Fruit fly (Drosophila melanogaster): ENCODE measurements around the gene RasGAP1.

RasGAP1 gene

DNA sequence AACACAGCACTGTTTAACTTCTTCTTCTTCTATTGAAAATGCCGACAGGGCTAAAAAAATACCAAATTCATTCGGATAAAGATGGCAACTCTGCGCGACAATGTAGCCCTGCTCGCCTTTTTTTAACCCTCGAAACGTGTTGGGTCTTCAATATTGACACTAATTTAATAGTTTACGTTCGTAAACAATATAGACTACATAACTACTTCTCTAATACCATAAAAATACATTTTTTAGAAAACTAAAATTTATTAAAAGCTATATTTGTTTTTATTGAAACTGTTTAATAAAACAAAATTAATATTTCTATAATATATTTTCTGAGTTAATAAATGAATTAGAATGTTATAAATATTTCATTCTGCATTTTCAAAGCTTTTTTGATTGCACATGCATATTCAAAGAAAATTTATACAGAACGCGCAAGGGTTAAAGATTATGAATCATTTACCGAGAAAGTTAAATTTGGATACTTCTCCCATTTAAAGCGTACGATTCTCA is 33.6 kb upstream of the RasGAP1 start, which contains the start of the genes Taf2 and CalpB (continued):
- no peak for TF ChIP-seq CG14965 (GFP tag; optimal IDR thresholded peaks at IDR 0.05; ENCODE audit: borderline replicate concordance)
- peak; percentile 54 for TF ChIP-seq B-H1 (GFP tag; IDR thresholded peaks at IDR 0.05)
- peak; percentile 95 for TF ChIP-seq nmo (GFP tag; optimal IDR thresholded peaks at IDR 0.05)
- peak; percentile 85 for TF ChIP-seq ind (GFP tag; optimal IDR thresholded peaks at IDR 0.05)
- no peak for TF ChIP-seq jing (GFP tag; optimal IDR thresholded peaks at IDR 0.05)
- TF ChIP-seq CG3847 (GFP tag; IDR thresholded peaks at IDR 0.05), result peak; percentile 85
- peak; percentile 79 for TF ChIP-seq Six4 (GFP tag; optimal IDR thresholded peaks at IDR 0.05)
- peak in 1 of 2 experiments; percentile 34 for TF ChIP-seq chif (GFP tag; optimal IDR thresholded peaks at IDR 0.05)

- TF ChIP-seq Dip3 (GFP tag; optimal IDR thresholded peaks at IDR 0.05) (no peak), CG3726 (GFP tag; IDR thresholded peaks at IDR 0.05) (0 out of 3 replicates have a peak, but pooled peaks have one; percentile 23)
Measured at dm6 chr3L:9878685-9879084, 23.6 kb upstream of the RasGAP1 start, which contains the start of gene CG34382. CG34382 (plus strand) TSS chr3L:9878985.

DNA sequence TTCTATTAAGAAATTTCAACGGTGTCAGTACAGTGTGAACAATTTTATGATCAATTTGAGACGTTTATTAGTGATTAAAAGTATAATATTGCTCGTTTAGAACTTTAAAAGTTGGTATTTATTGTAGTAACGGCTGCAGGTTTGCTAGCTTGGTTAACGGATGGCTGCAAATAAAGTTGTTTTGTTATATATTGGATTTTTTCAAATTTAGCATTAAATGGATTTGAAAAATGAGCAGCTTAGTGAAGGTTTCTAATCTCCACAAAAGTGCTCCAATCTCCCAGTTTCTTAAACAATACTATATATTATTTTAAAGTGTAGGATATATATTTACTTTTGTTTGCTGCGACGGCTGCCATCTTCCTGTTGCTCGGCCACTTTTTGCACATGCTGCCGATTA is 16.9 kb upstream of the RasGAP1 start:
- TF ChIP-seq ranshi (GFP tag; IDR thresholded peaks at IDR 0.05) (no peak), Drgx (GFP tag; IDR thresholded peaks at IDR 0.05) (peak; percentile 49; the same call in 1 of the 2 replicates), CG7271 (tag; optimal IDR thresholded peaks at IDR 0.05) (no peak), dmrt11E (tag; optimal IDR thresholded peaks at IDR 0.05) (no peak)

dm6 chr3L:9865053-9865442 is 10.0 kb upstream of the RasGAP1 start:
- TF ChIP-seq CG33213 (GFP tag; optimal IDR thresholded peaks at IDR 0.05) (no peak), danr (GFP tag; IDR thresholded peaks at IDR 0.05) (no peak), ftz-f1 (GFP tag; optimal IDR thresholded peaks at IDR 0.05) (no peak), dati (GFP tag; IDR thresholded peaks at IDR 0.05) (no peak), CG4854 (GFP tag; optimal IDR thresholded peaks at IDR 0.05) (no peak), CG4360 (GFP tag; IDR thresholded peaks at IDR 0.05) (peak; percentile 91), CG31441 (GFP tag; IDR thresholded peaks at IDR 0.05) (no peak)

DNA sequence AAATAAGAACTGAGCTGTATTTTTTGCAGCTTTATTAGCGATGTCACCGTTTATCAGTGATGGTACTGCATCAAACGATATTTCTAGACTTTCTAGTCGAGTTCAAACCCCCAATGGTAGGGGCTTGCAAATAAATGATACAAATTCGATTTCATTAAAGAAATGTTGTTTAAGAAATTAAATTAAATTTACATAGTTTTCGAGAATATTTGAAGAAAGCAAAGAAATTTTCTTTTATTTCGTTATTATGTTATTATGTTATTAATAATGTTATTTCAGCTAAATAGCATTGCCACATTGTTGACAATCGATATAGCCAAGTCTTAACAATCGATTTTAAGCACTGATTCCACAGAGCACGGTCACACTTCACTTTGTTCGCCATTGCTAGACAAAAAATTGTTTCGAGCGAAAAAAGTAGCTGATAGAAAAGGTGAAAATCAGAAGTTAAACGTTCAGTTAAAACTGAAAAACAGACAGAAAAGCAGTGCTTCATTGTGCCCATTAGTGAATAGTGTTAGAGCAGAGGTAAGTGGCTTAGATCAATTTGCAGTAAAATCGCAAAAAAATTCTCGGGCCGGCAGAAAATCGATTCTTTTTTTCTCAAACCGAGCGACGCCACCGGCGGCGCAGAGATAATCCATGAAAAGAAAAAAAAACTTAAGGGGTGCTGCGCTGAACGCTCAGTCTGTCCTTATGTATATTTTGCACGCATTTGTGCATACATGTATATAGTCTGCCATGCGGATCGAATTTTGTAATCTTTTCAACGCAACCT is 9.4 kb upstream of the RasGAP1 start, which contains the start of the genes iPLA2-VIA and Ciz1:
Gene iPLA2-VIA (minus strand): TSS at position 75 of the 778 bp plus-strand sequence.
Gene Ciz1 (plus strand): TSS at position 365 of the 778 bp plus-strand sequence.
- no peak for TF ChIP-seq D19A (tag; optimal IDR thresholded peaks at IDR 0.05)
- no peak for TF ChIP-seq D (optimal IDR thresholded peaks at IDR 0.05)
- no peak for TF ChIP-seq D (GFP tag; optimal IDR thresholded peaks at IDR 0.05)
- TF ChIP-seq vnd (GFP tag; IDR thresholded peaks at IDR 0.05; ENCODE audit: partially characterized antibody), result peak; percentile 74
- peak; percentile 28 for TF ChIP-seq bab2 (GFP tag; optimal IDR thresholded peaks at IDR 0.05)
- TF ChIP-seq Mad (GFP tag; optimal IDR thresholded peaks at IDR 0.05), result no peak
- TF ChIP-seq lola (GFP tag; optimal IDR thresholded peaks at IDR 0.05), result peak in 1 of 3 experiments; percentile 12
- TF ChIP-seq gcm (GFP tag; optimal IDR thresholded peaks at IDR 0.05), result no peak
- TF ChIP-seq hbn (GFP tag; IDR thresholded peaks at IDR 0.05; ENCODE audit: partially characterized antibody), result peak; percentile 50; the same call in 1 of the 2 replicates
- no peak for TF ChIP-seq CG14050 (GFP tag; IDR thresholded peaks at IDR 0.05)
- TF ChIP-seq mam (GFP tag; optimal IDR thresholded peaks at IDR 0.05), result peak; percentile 39
- peak; percentile 23 to 34 for TF ChIP-seq tll (GFP tag; optimal IDR thresholded peaks at IDR 0.05)
- no peak for TF ChIP-seq CG13296 (GFP tag; optimal IDR thresholded peaks at IDR 0.05)
- peak in 1 of 2 experiments; percentile 39 for TF ChIP-seq Pdp1 (GFP tag; optimal IDR thresholded peaks at IDR 0.05)
- peak; percentile 72 for TF ChIP-seq inv (GFP tag; IDR thresholded peaks at IDR 0.05; ENCODE audit: partially characterized antibody)
- peak; percentile 83 for TF ChIP-seq Dll (GFP tag; IDR thresholded peaks at IDR 0.05; ENCODE audit: partially characterized antibody)
- peak; percentile 46 for TF ChIP-seq CG3995 (GFP tag; optimal IDR thresholded peaks at IDR 0.05)
- TF ChIP-seq bbx (GFP tag; IDR thresholded peaks at IDR 0.05; ENCODE audit: partially characterized antibody), result peak; percentile 70; the same call in 1 of the 2 replicates
- TF ChIP-seq Dp (GFP tag; optimal IDR thresholded peaks at IDR 0.05), result peak; percentile 20
- peak; percentile 65; the same call in 1 of the 2 replicates for TF ChIP-seq nerfin-2 (GFP tag; IDR thresholded peaks at IDR 0.05; ENCODE audit: partially characterized antibody)
- peak; percentile 29 for TF ChIP-seq tin (GFP tag; optimal IDR thresholded peaks at IDR 0.05)

Measured in whole organism, embryonic.